Worm (Caenorhabditis elegans): ENCODE measurements around the gene K02F3.12.

DNA sequence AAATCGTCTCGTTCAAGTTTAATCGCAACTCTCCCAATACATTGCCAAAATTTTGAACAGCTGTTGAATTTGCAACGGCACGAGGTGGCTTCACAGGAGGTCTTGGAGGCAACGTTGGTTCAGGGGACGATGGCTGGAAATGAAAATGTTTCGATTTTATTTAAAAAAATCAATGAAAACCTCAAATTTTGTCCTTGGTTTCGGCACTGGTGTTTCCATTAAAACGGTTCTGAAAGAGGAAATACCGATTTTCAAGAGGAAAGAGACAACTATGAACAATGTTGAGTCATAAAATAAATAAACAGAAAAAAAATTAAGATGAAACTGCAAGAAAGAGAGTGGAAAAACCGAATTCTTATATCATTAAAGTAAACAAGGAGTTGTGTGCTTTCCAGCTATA lies 51.0 kb downstream of the K02F3.12 start, which contains the start of gene F23H11.4:
- TF ChIP-seq mab-9 (GFP tag; IDR thresholded peaks at IDR 0.05) (no peak), ceh-82 (tag; optimal IDR thresholded peaks at IDR 0.05) (no peak), nhr-85 (tag) (no peak), lin-13 (GFP tag; optimal IDR thresholded peaks at IDR 0.05) (no peak), fos-1 (tag; optimal IDR thresholded peaks at IDR 0.05) (no peak), skn-1 (tag; optimal IDR thresholded peaks at IDR 0.05) (no peak), sox-4 (tag; optimal IDR thresholded peaks at IDR 0.05) (no peak), jun-1 (tag; optimal IDR thresholded peaks at IDR 0.05) (no peak), lsy-2 (tag; optimal IDR thresholded peaks at IDR 0.05) (no peak), nhr-237 (tag; optimal IDR thresholded peaks at IDR 0.05) (no peak), ztf-4 (tag; optimal IDR thresholded peaks at IDR 0.05) (no peak), snpc-4 (tag; optimal IDR thresholded peaks at IDR 0.05) (no peak), sptf-1 (tag; optimal IDR thresholded peaks at IDR 0.05) (no peak)
